Worm (Caenorhabditis elegans) whole organism, L1 larva: ENCODE results near the gene sru-38.

Source experiments
- C16A3.4 ChIP-seq: fragments of 150-350 bp; optimal IDR thresholded peaks from 2 replicates; lab custom pipeline; 2014; ENCODE audit warnings: missing biosample characterization, missing genetic modification characterization
- aly-2 ChIP-seq: fragments of 150-350 bp; optimal IDR thresholded peaks from 2 replicates; lab custom pipeline; 2014; ENCODE audit warnings: missing biosample characterization, missing genetic modification characterization
- ama-1 ChIP-seq: fragments of 150-350 bp; optimal IDR thresholded peaks from 2 replicates; lab custom pipeline; 2014
- blmp-1 ChIP-seq: fragments of 150-350 bp; optimal IDR thresholded peaks from 2 replicates; lab custom pipeline; 2014; ENCODE audit warnings: missing biosample characterization, missing genetic modification characterization
- ces-1 ChIP-seq: fragments of 150-350 bp; optimal IDR thresholded peaks from 2 replicates; lab custom pipeline; 2014; ENCODE audit warnings: missing biosample characterization, missing genetic modification reagents, missing genetic modification characterization
- dpl-1 ChIP-seq, 3 experiments: fragments of 150-350 bp in 2 of 3; sonication (generic microtip) in 1 of 3; optimal IDR thresholded peaks; 2 replicates each; lab custom pipeline; 2014 to 2017; ENCODE audit warnings: missing biosample characterization in 3 of 3, missing genetic modification characterization in 3 of 3, missing genetic modification reagents in 3 of 3
- elt-2 ChIP-seq: sonication (generic microtip); optimal IDR thresholded peaks from 2 replicates; lab custom pipeline; 2016; ENCODE audit warnings: missing genetic modification characterization, mild to moderate bottlenecking, inconsistent platforms, missing compliant biosample characterization, missing genetic modification reagents
- lir-3 ChIP-seq: sonication (generic microtip); optimal IDR thresholded peaks from 2 replicates; lab custom pipeline; 2016; ENCODE audit warnings: mild to moderate bottlenecking, missing genetic modification characterization, moderate library complexity, missing compliant biosample characterization; ENCODE audit not compliant: poor library complexity
- nhr-12 ChIP-seq: sonication (generic microtip); optimal IDR thresholded peaks from 2 replicates; lab custom pipeline; 2017; ENCODE audit warnings: missing biosample characterization, missing genetic modification characterization
- unc-62 ChIP-seq: fragments of 150-350 bp; optimal IDR thresholded peaks from 2 replicates; lab custom pipeline; 2014; ENCODE audit warnings: missing biosample characterization, missing genetic modification reagents, missing genetic modification characterization
- xbp-1 ChIP-seq: sonication (generic microtip); optimal IDR thresholded peaks from 2 replicates; lab custom pipeline; 2016; ENCODE audit warnings: missing genetic modification characterization, missing compliant biosample characterization
- ztf-11 ChIP-seq, 2 experiments: sonication (generic microtip); optimal IDR thresholded peaks; 2 replicates each; lab custom pipeline; 2016 to 2017; ENCODE audit warnings: missing genetic modification characterization in 2 of 2, missing biosample characterization in 1 of 2, missing compliant biosample characterization in 1 of 2

- TF ChIP-seq xbp-1 (tag; lab: Kevin White, UChicago) (no peak), unc-62 (GFP tag; lab: Kevin White, UChicago) (no peak), lir-3 (no peak), blmp-1 (no peak), nhr-12 (no peak), elt-2 (tag; lab: Kevin White, UChicago) (no peak), aly-2 (tag; lab: Kevin White, UChicago) (no peak), ztf-11 (tag; optimal IDR thresholded peaks at IDR 0.05; lab: Kevin White, UChicago) (no peak), C16A3.4 (no peak), dpl-1 (GFP tag; optimal IDR thresholded peaks at IDR 0.05; lab: Kevin White, UChicago) (no peak), ces-1 (no peak), ama-1 (no peak)
These were observed 22.3 kb downstream of the sru-38 start, which contains the start of gene sru-30 for ce11 chrV:9813527-9813926.
